Worm (Caenorhabditis elegans) whole organism, L3 larva: Measurements from ENCODE around the gene K08D9.6.

Experiments used
- aly-2 ChIP-seq: fragments of 150-350 bp; optimal IDR thresholded peaks from 2 replicates; lab custom pipeline; 2014; ENCODE audit warnings: missing biosample characterization, missing genetic modification characterization
- ama-1 ChIP-seq: fragments of 150-350 bp; optimal IDR thresholded peaks from 2 replicates; lab custom pipeline; 2018
- elt-1 ChIP-seq: fragments of 150-350 bp; optimal IDR thresholded peaks from 2 replicates; lab custom pipeline; 2014; ENCODE audit warnings: missing biosample characterization, missing genetic modification characterization
- eor-1 ChIP-seq, 2 experiments: fragments of 150-350 bp; optimal IDR thresholded peaks; 2 replicates each; lab custom pipeline; 2014 to 2018; ENCODE audit warnings: missing biosample characterization in 2 of 2, missing genetic modification characterization in 2 of 2
- fos-1 ChIP-seq: fragments of 150-350 bp; optimal IDR thresholded peaks from 2 replicates; lab custom pipeline; 2014; ENCODE audit warnings: missing biosample characterization, missing genetic modification characterization
- nhr-11 ChIP-seq: fragments of 150-350 bp; optimal IDR thresholded peaks from 2 replicates; lab custom pipeline; 2014; ENCODE audit warnings: missing biosample characterization, missing genetic modification characterization
- nhr-25 ChIP-seq: sonication (generic microtip); optimal IDR thresholded peaks from 2 replicates; lab custom pipeline; 2017; ENCODE audit warnings: missing biosample characterization, missing genetic modification characterization
- pha-4 ChIP-seq: fragments of 150-350 bp; optimal IDR thresholded peaks from 2 replicates; lab custom pipeline; 2014; ENCODE audit warnings: missing biosample characterization, missing genetic modification reagents, missing genetic modification characterization
- skn-1 ChIP-seq: fragments of 150-350 bp; optimal IDR thresholded peaks from 2 replicates; lab custom pipeline; 2014; ENCODE audit warnings: missing biosample characterization, missing genetic modification characterization
- snpc-4 ChIP-seq: fragments of 150-350 bp; optimal IDR thresholded peaks from 2 replicates; lab custom pipeline; 2014; ENCODE audit warnings: missing biosample characterization, missing genetic modification characterization
- tbx-2 ChIP-seq: sonication (generic microtip); optimal IDR thresholded peaks from 2 replicates; lab custom pipeline; 2016; ENCODE audit warnings: mild to moderate bottlenecking, missing genetic modification characterization, missing compliant biosample characterization

- TF ChIP-seq elt-1 (tag; lab: Kevin White, UChicago) (no peak), pha-4 (tag; lab: Kevin White, UChicago) (no peak), skn-1 (tag; lab: Kevin White, UChicago) (no peak), ama-1 (lab: Kevin White, UChicago) (no peak), nhr-11 (tag; lab: Kevin White, UChicago) (no peak), eor-1 (tag; optimal IDR thresholded peaks at IDR 0.05; lab: Kevin White, UChicago) (no peak), fos-1 (tag; lab: Kevin White, UChicago) (no peak), nhr-25 (no peak), aly-2 (tag; lab: Kevin White, UChicago) (no peak), snpc-4 (no peak), tbx-2 (tag; lab: Kevin White, UChicago) (no peak)
Observed at ce11 chrV:3280009-3280408, 45.2 kb upstream of the K08D9.6 start, which contains the start of gene T28A11.2.
